Worm (Caenorhabditis elegans): ENCODE results near the gene col-116.

DNA sequence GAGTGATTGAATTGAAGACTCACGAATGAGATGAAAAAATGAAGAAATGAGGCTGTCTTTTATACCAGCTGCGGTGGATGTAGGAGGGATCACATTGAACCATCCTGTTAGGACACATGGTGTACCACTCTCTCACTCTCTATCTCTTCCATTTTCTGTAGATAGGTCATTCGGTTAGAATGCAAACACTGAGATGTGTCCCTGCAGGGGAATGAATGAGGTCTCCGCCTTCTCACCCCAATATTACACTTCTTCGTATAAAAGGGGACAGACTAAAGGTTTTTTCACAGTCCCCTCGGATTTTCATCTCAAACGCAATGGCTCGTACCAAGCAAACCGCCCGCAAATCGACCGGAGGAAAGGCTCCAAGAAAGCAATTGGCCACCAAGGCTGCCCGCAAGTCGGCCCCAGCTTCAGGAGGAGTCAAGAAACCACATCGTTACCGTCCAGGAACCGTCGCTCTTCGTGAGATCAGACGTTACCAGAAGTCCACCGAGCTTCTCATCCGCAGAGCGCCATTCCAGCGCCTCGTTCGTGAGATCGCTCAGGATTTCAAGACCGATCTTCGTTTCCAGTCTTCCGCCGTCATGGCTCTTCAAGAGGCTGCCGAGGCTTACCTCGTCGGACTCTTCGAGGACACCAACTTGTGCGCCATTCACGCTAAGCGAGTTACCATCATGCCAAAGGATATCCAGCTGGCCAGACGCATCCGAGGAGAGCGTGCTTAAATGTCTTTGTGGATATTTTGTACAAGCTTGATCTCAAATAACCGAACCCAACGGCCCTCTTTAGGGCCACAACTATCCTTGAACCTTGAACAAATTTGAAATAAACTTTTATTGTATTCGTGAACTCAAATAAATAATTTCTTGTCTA lies 21.5 kb upstream of the col-116 start, which contains the start of gene his-32:
- TF ChIP-seq scrt-1 (GFP tag; IDR thresholded peaks at IDR 0.05) (peak; percentile 78; the same call in 1 of the 2 replicates), ama-1 (optimal IDR thresholded peaks at IDR 0.05) (peak; percentile 99), F13C5.2 (tag; optimal IDR thresholded peaks at IDR 0.05) (peak; percentile 18), ets-7 (tag; optimal IDR thresholded peaks at IDR 0.05) (no peak), ceh-36 (tag; optimal IDR thresholded peaks at IDR 0.05) (peak; percentile 69), sea-1 (GFP tag; conservative IDR thresholded peaks at IDR 0.05) (peak; percentile 67; the same call in 1 of the 2 replicates), hmg-4 (GFP tag; optimal IDR thresholded peaks at IDR 0.05) (peak; percentile 41), tbx-11 (GFP tag; IDR thresholded peaks at IDR 0.05) (no peak), aly-1 (tag; optimal IDR thresholded peaks at IDR 0.05) (peak; percentile 100), flt-1 (GFP tag; IDR thresholded peaks at IDR 0.05) (peak; percentile 65; the same call in 1 of the 2 replicates), ceh-13 (GFP tag; optimal IDR thresholded peaks at IDR 0.05) (no peak), hnd-1 (tag; optimal IDR thresholded peaks at IDR 0.05) (no peak)

Measured in whole organism, early embryonic.